Fruit fly (Drosophila melanogaster): ENCODE data around the gene CG13693.

Gene CG13693

DNA sequence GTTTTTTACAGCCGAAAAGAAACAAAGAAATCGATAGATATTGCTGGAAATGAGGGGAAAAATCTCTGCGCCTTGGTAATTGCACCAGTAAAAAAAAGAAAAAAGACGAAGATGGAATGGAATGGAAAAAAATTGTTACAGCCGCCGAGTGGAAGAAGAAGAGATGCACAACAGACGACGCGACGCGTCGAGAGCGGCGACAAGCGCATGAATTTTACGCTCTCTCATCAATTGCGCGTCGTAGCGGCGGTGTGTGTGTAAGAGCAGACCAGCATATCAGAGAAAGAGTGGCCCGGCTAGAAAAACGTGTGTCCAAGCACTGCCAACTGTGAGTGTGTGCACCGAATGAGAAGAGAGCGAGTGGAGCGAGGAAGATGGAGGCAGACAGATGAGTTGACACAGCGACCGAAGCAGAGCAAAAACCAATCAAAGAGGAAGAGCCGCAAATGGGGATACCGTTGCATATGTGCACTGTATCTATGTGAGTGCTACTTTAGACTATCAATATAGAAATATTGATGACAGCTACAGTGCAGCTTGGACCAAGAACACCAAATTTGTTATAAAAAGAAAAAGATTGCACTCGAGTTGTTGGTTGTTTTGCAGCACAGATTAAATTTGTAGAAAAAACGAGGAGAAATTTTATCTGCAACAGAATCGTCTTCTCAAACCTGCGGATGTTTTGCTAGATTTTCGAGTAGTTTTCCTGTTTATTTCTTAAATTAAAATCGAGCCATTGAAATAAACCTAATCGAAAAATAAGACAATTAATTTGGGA, 16.9 kb downstream of the CG13693 start (continued):
- peak; percentile 15 for TF ChIP-seq CG10979 (tag; optimal IDR thresholded peaks at IDR 0.05)
- no peak for TF ChIP-seq Dbx (GFP tag; IDR thresholded peaks at IDR 0.05)
- peak; percentile 79 for TF ChIP-seq yki (optimal IDR thresholded peaks at IDR 0.05)
- no peak for TF ChIP-seq CG31365 (tag; optimal IDR thresholded peaks at IDR 0.05)
- no peak for TF ChIP-seq HLH4C (GFP tag; IDR thresholded peaks at IDR 0.05; ENCODE audit: partially characterized antibody)
- TF ChIP-seq CG5953 (GFP tag; IDR thresholded peaks at IDR 0.05): no peak
- TF ChIP-seq caup (GFP tag; optimal IDR thresholded peaks at IDR 0.05; ENCODE audit: severe bottlenecking): no peak
- no peak for TF ChIP-seq CG8765 (GFP tag; IDR thresholded peaks at IDR 0.05)
- no peak for TF ChIP-seq CG7271 (tag; optimal IDR thresholded peaks at IDR 0.05)
- no peak for TF ChIP-seq ftz-f1 (GFP tag; optimal IDR thresholded peaks at IDR 0.05)
- TF ChIP-seq trh (GFP tag; optimal IDR thresholded peaks at IDR 0.05): no peak
- TF ChIP-seq CG12236 (GFP tag; optimal IDR thresholded peaks at IDR 0.05): no peak
- no peak for TF ChIP-seq crc (GFP tag; optimal IDR thresholded peaks at IDR 0.05)
- peak; percentile 47 for TF ChIP-seq gem (tag; optimal IDR thresholded peaks at IDR 0.05)
- TF ChIP-seq CG14710 (tag; optimal IDR thresholded peaks at IDR 0.05): no peak
- TF ChIP-seq CG12744 (GFP tag; optimal IDR thresholded peaks at IDR 0.05): no peak
- TF ChIP-seq toy (GFP tag; IDR thresholded peaks at IDR 0.05): no peak
- TF ChIP-seq CG9215 (GFP tag; IDR thresholded peaks at IDR 0.05): no peak
- no peak for TF ChIP-seq BtbVII (GFP tag; optimal IDR thresholded peaks at IDR 0.05)
- no peak for TF ChIP-seq ken (GFP tag; IDR thresholded peaks at IDR 0.05)
- TF ChIP-seq Fer3 (tag; optimal IDR thresholded peaks at IDR 0.05): no peak
- no peak for TF ChIP-seq Sry-δ (GFP tag; optimal IDR thresholded peaks at IDR 0.05)
- no peak for TF ChIP-seq Tbp (GFP tag; optimal IDR thresholded peaks at IDR 0.05)
- TF ChIP-seq CG6175 (GFP tag; IDR thresholded peaks at IDR 0.05): no peak
- TF ChIP-seq Deaf1 (tag; optimal IDR thresholded peaks at IDR 0.05): peak; percentile 75
- TF ChIP-seq HHEX (GFP tag; optimal IDR thresholded peaks at IDR 0.05): no peak
- TF ChIP-seq CG7987 (GFP tag; optimal IDR thresholded peaks at IDR 0.05): peak; percentile 22
- TF ChIP-seq chinmo (GFP tag; IDR thresholded peaks at IDR 0.05; ENCODE audit: partially characterized antibody): peak; percentile 96; the same call in 3 of the 4 replicates
- TF ChIP-seq CG2120 (GFP tag; optimal IDR thresholded peaks at IDR 0.05): no peak

DNA sequence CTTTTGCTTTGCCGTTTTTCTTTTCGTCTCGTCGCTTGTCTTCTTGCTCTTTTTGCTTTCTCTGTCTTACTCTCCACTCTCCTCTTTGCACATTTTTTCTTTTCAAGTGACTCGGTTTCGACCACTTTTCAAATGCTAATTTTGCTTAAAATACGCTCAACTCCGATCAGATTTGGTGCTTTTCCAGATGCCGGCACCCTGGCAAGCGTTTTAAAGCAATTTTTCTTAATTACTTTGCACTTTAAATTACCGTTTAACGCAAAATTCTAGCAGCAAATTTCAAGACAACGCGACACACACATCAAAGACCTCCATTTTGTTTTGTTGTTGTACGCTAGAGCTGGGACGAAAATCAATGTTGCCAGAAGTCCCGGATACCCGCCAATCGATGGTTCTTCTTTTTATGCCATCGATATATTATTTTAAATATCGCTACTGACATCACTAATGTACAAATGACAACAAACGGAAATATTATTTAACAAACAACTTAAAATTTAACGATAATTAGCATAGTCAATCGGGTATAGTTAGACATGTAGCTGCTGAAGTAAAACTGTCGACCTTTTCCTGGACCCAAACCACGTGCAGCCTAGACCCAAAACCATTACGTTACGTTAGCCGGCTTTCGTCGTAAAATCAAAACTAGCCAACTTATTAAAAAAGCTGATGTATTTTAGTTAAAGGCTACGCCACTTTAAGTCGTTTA, 18.4 kb downstream of the CG13693 start, which contains the start of gene kis:
Gene kis (minus strand): TSS at position 317 of the 709 bp plus-strand sequence.
- TF ChIP-seq CG2889 (GFP tag; IDR thresholded peaks at IDR 0.05) (no peak), Hey (tag; optimal IDR thresholded peaks at IDR 0.05) (no peak), Hr3 (GFP tag; optimal IDR thresholded peaks at IDR 0.05) (peak; percentile 15), sens (GFP tag) (peak; percentile 90), CG9609 (GFP tag; optimal IDR thresholded peaks at IDR 0.05) (no peak), CG3163 (GFP tag; optimal IDR thresholded peaks at IDR 0.05) (peak; percentile 43), twi (tag; optimal IDR thresholded peaks at IDR 0.05) (peak; percentile 12), cwo (GFP tag; optimal IDR thresholded peaks at IDR 0.05) (peak; percentile 36), sima (GFP tag; optimal IDR thresholded peaks at IDR 0.05) (peak; percentile 10), row (GFP tag; IDR thresholded peaks at IDR 0.05) (peak; percentile 61), CG13424 (tag; optimal IDR thresholded peaks at IDR 0.05) (peak; percentile 22), gro (GFP tag; optimal IDR thresholded peaks at IDR 0.05) (peak; percentile 76), lilli (GFP tag; optimal IDR thresholded peaks at IDR 0.05) (peak; percentile 76), Stat92E (GFP tag; optimal IDR thresholded peaks at IDR 0.05) (peak in 1 of 3 experiments; percentile 74), CG3407 (GFP tag; optimal IDR thresholded peaks at IDR 0.05) (no peak), CG13123 (GFP tag; optimal IDR thresholded peaks at IDR 0.05) (no peak), ken (GFP tag; IDR thresholded peaks at IDR 0.05) (no peak), CG12219 (GFP tag; optimal IDR thresholded peaks at IDR 0.05) (no peak), ham (GFP tag; IDR thresholded peaks at IDR 0.05) (no peak), CG13287 (GFP tag; IDR thresholded peaks at IDR 0.05; ENCODE audit: partially characterized antibody) (peak; percentile 98), sc (optimal IDR thresholded peaks at IDR 0.05) (no peak), sc (GFP tag; optimal IDR thresholded peaks at IDR 0.05) (no peak)

Data from whole organism, embryonic.